Worm (Caenorhabditis elegans) whole organism, L4 larva: ENCODE measurements around the gene txdc-17.

Experiments used
- hlh-30 ChIP-seq: sonication (generic microtip); optimal IDR thresholded peaks from 2 replicates; lab custom pipeline; 2017; ENCODE audit warnings: antibody characterized with exemption, mild to moderate bottlenecking, missing genetic modification characterization, missing compliant biosample characterization; ENCODE audit not compliant: insufficient read depth
- pqm-1 ChIP-seq: sonication (generic microtip); optimal IDR thresholded peaks from 2 replicates; lab custom pipeline; 2017; ENCODE audit warnings: missing biosample characterization, missing genetic modification characterization

ce11 chrIII:2855929-2856328, 21.5 kb downstream of the txdc-17 start, which contains the start of gene F56F11.4:
- no peak for TF ChIP-seq pqm-1 (tag; lab: Kevin White, UChicago)
- TF ChIP-seq hlh-30 (tag; lab: Kevin White, UChicago): no peak
